Worm (Caenorhabditis elegans): ENCODE data around the gene ugt-37.

DNA sequence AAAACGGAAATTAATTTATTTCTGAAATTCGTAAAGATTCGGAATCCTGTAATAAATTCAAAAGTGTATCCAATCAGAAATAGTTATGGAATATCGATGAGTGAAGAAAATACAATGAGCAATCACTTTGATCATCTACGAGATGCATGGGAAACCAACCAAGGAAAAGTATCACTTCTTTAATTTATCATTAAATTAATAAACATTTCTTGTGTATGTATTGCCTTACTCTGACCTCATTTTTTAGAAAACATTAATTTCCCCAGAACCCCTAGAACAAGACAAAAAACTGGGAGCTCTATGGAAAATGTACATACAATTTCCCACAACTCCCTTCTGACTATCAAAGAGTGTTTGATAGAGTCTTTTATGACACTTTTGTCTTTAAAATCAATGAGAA lies 11.2 kb downstream of the ugt-37 start, which contains the start of gene F10D2.16:
- no peak for TF ChIP-seq him-1 (tag; optimal IDR thresholded peaks at IDR 0.05)
- TF ChIP-seq dao-5 (tag; optimal IDR thresholded peaks at IDR 0.05) = no peak
